Worm (Caenorhabditis elegans): ENCODE results near the gene M7.8.

Gene M7.8

DNA sequence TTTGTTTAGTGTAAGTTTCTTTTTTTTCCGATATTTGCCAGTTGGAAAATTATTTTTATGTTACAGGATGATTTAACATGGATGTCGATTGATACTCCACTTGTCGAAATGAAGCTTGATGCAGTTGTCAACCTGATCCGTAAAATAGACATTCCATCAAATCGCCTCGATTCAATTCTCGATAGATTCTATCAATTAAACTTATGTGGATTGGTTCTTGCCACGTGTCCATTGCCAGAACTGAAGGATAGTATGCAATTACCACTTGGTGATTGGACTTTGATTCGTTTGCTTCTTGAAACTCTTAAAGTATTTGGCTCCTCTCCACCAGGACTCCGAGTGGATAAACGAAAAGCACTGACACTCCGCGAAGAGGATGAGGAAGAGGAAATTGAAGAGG is 50.5 kb downstream of the M7.8 start:
- TF ChIP-seq nhr-6 (tag; optimal IDR thresholded peaks at IDR 0.05) (no peak), unc-62 (GFP tag; optimal IDR thresholded peaks at IDR 0.05 in 1 of 2) (peak in 1 of 2 experiments; percentile 96), unc-62 (tag; optimal IDR thresholded peaks at IDR 0.05) (no peak)

Data from whole organism, L4 larva.